Worm (Caenorhabditis elegans) whole organism, young adult: ENCODE data around the gene C56G2.9.

Experiments used
- B0019.2 ChIP-seq: fragments of 200-800 bp; sonication (Bioruptor generic); conservative IDR thresholded peaks from 2 replicates; pipeline ENCODE4 v1.3.6; 2022; ENCODE audit warnings: missing genetic modification reagents, missing genetic modification characterization, missing compliant biosample characterization
- B0035.1 ChIP-seq: sonication (generic microtip); optimal IDR thresholded peaks from 2 replicates; lab custom pipeline; 2016; ENCODE audit warnings: missing genetic modification characterization, mild to moderate bottlenecking, missing compliant biosample characterization, missing genotype, missing genetic modification reagents
- D2030.7 ChIP-seq: fragments of 200-800 bp; sonication (Bioruptor generic); IDR thresholded peaks from 2 replicates; pipeline ENCODE4 v1.3.6; 2022; ENCODE audit warnings: missing genetic modification reagents, missing genetic modification characterization, missing compliant biosample characterization
- F10E7.11 ChIP-seq: sonication (generic microtip); optimal IDR thresholded peaks from 2 replicates; lab custom pipeline; 2017; ENCODE audit warnings: mild to moderate bottlenecking, missing genetic modification characterization, moderate library complexity, missing compliant biosample characterization
- F33H1.4 ChIP-seq: fragments of 200-800 bp; sonication (Bioruptor generic); IDR thresholded peaks from 2 replicates; pipeline ENCODE4 v1.3.6; 2022; ENCODE audit warnings: missing genetic modification reagents, missing genetic modification characterization, missing compliant biosample characterization
- F37B4.10 ChIP-seq: fragments of 200-800 bp; sonication (Bioruptor generic); IDR thresholded peaks from 2 replicates; pipeline ENCODE4 v1.3.6; 2022; ENCODE audit warnings: missing genetic modification characterization, missing compliant biosample characterization
- Y53F4B.3 ChIP-seq: fragments of 200-800 bp; sonication (Bioruptor generic); IDR thresholded peaks from 2 replicates; pipeline ENCODE4 v1.3.6; 2022; ENCODE audit warnings: missing genetic modification reagents, missing genetic modification characterization, missing compliant biosample characterization
- Y67H2A.10 ChIP-seq: fragments of 200-800 bp; sonication (Bioruptor generic); conservative IDR thresholded peaks from 2 replicates; pipeline ENCODE4 v1.3.6; 2022; ENCODE audit warnings: missing genetic modification reagents, missing genetic modification characterization, missing compliant biosample characterization
- ZK185.1 ChIP-seq: sonication (generic microtip); optimal IDR thresholded peaks from 2 replicates; lab custom pipeline; 2016; ENCODE audit warnings: mild to moderate bottlenecking, missing genetic modification characterization, missing compliant biosample characterization; ENCODE audit not compliant: poor library complexity, severe bottlenecking
- akir-1 ChIP-seq: fragments of 200-800 bp; sonication (Bioruptor generic); optimal IDR thresholded peaks from 2 replicates; lab custom pipeline; 2018; ENCODE audit warnings: mild to moderate bottlenecking, missing genetic modification characterization, moderate library complexity, missing compliant biosample characterization
- aptf-3 ChIP-seq: fragments of 200-800 bp; sonication (Bioruptor generic); IDR thresholded peaks from 2 replicates; pipeline ENCODE4 v1.3.6; 2022; ENCODE audit warnings: missing genetic modification characterization, missing compliant biosample characterization
- atf-7 ChIP-seq: sonication (generic microtip); optimal IDR thresholded peaks from 2 replicates; lab custom pipeline; 2017; ENCODE audit warnings: mild to moderate bottlenecking, missing genetic modification characterization, missing compliant biosample characterization
- athp-1 ChIP-seq: sonication (generic microtip); optimal IDR thresholded peaks from 2 replicates; lab custom pipeline; 2017; ENCODE audit warnings: mild to moderate bottlenecking, missing genetic modification characterization, missing compliant biosample characterization
- attf-5 ChIP-seq: fragments of 200-800 bp; sonication (Bioruptor generic); optimal IDR thresholded peaks from 2 replicates; lab custom pipeline; 2018; ENCODE audit warnings: mild to moderate bottlenecking, missing genetic modification characterization, missing compliant biosample characterization
- cebp-1 ChIP-seq, 2 experiments: fragments of 200-800 bp in 1 of 2; sonication (Bioruptor generic) in 1 of 2; sonication (generic microtip) in 1 of 2; IDR thresholded peaks in 1 of 2; optimal IDR thresholded peaks in 1 of 2; 2 replicates each; pipeline versions ENCODE4 v1.3.6 to Lab custom; 2017 to 2022; ENCODE audit warnings: missing compliant biosample characterization in 2 of 2, missing genetic modification characterization in 2 of 2, mild to moderate bottlenecking in 1 of 2, missing genetic modification reagents in 1 of 2, moderate library complexity in 1 of 2
- ceh-100 ChIP-seq: fragments of 200-800 bp; sonication (Bioruptor generic); IDR thresholded peaks from 2 replicates; pipeline ENCODE4 v1.3.6; 2022; ENCODE audit warnings: missing genetic modification reagents, missing genetic modification characterization, missing compliant biosample characterization
- ceh-40 ChIP-seq: fragments of 200-800 bp; sonication (Bioruptor generic); IDR thresholded peaks from 2 replicates; pipeline ENCODE4 v1.3.6; 2022; ENCODE audit warnings: missing genetic modification characterization, missing compliant biosample characterization
- ceh-58 ChIP-seq: fragments of 200-800 bp; sonication (Bioruptor generic); IDR thresholded peaks from 2 replicates; pipeline ENCODE4 v1.3.6; 2022; ENCODE audit warnings: missing genetic modification characterization, missing compliant biosample characterization
- ceh-79 ChIP-seq: sonication (generic microtip); optimal IDR thresholded peaks from 2 replicates; lab custom pipeline; 2017; ENCODE audit warnings: mild to moderate bottlenecking, missing genetic modification characterization, missing compliant biosample characterization
- chd-7 ChIP-seq: sonication (generic microtip); optimal IDR thresholded peaks from 2 replicates; lab custom pipeline; 2016; ENCODE audit warnings: mild to moderate bottlenecking, missing genetic modification characterization, moderate library complexity, missing compliant biosample characterization
- dpl-1 ChIP-seq: fragments of 150-350 bp; optimal IDR thresholded peaks from 2 replicates; lab custom pipeline; 2014; ENCODE audit warnings: missing biosample characterization, missing genetic modification reagents, missing genetic modification characterization
- egl-44 ChIP-seq: fragments of 200-800 bp; sonication (Bioruptor generic); IDR thresholded peaks from 2 replicates; pipeline ENCODE4 v1.3.6; 2022; ENCODE audit warnings: missing genetic modification reagents, missing genetic modification characterization, missing compliant biosample characterization
- fkh-3 ChIP-seq: sonication (generic microtip); optimal IDR thresholded peaks from 2 replicates; lab custom pipeline; 2016; ENCODE audit warnings: mild to moderate bottlenecking, missing genetic modification characterization, missing compliant biosample characterization
- hlh-12 ChIP-seq: sonication (generic microtip); optimal IDR thresholded peaks from 2 replicates; lab custom pipeline; 2016; ENCODE audit warnings: missing genetic modification characterization, missing compliant biosample characterization
- hmg-1.2 ChIP-seq: fragments of 200-800 bp; sonication (Bioruptor generic); IDR thresholded peaks from 2 replicates; pipeline ENCODE4 v1.3.6; 2022; ENCODE audit warnings: missing genetic modification reagents, missing genetic modification characterization, missing compliant biosample characterization
- hmg-20 ChIP-seq: fragments of 200-800 bp; sonication (Bioruptor generic); IDR thresholded peaks from 2 replicates; pipeline ENCODE4 v1.3.6; 2022; ENCODE audit warnings: missing genetic modification reagents, missing genetic modification characterization, missing compliant biosample characterization
- lag-1 ChIP-seq: fragments of 200-800 bp; sonication (Bioruptor generic); IDR thresholded peaks from 2 replicates; pipeline ENCODE4 v1.3.6; 2022; ENCODE audit warnings: missing genetic modification reagents, missing genetic modification characterization, missing compliant biosample characterization
- let-526 ChIP-seq: fragments of 200-800 bp; sonication (Bioruptor generic); IDR thresholded peaks from 2 replicates; pipeline ENCODE4 v1.3.6; 2022; ENCODE audit warnings: missing genetic modification reagents, missing genetic modification characterization, missing compliant biosample characterization
- let-607 ChIP-seq, 2 experiments: fragments of 200-800 bp in 1 of 2; sonication (Bioruptor generic) in 1 of 2; sonication (generic microtip) in 1 of 2; optimal IDR thresholded peaks; 2 replicates each; lab custom pipeline; 2016 to 2018; ENCODE audit warnings: mild to moderate bottlenecking in 2 of 2, missing compliant biosample characterization in 2 of 2, missing genetic modification characterization in 2 of 2, moderate library complexity in 2 of 2, missing genotype in 1 of 2
- lir-1 ChIP-seq: fragments of 200-800 bp; sonication (Bioruptor generic); conservative IDR thresholded peaks from 2 replicates; pipeline ENCODE4 v1.3.6; 2022; ENCODE audit warnings: missing genetic modification reagents, missing genetic modification characterization, missing compliant biosample characterization
- lsl-1 ChIP-seq: fragments of 200-800 bp; sonication (Bioruptor generic); optimal IDR thresholded peaks from 2 replicates; lab custom pipeline; 2018; ENCODE audit warnings: mild to moderate bottlenecking, missing genetic modification characterization, moderate library complexity, missing compliant biosample characterization
- madf-8 ChIP-seq: fragments of 200-800 bp; sonication (Bioruptor generic); conservative IDR thresholded peaks from 2 replicates; pipeline ENCODE4 v1.3.6; 2022; ENCODE audit warnings: missing genetic modification reagents, missing genetic modification characterization, missing compliant biosample characterization
- mes-4 ChIP-seq: sonication (generic microtip); optimal IDR thresholded peaks from 2 replicates; lab custom pipeline; 2016; ENCODE audit warnings: missing genotype, missing genetic modification characterization, missing compliant biosample characterization
- nhr-120 ChIP-seq: fragments of 200-800 bp; sonication (Bioruptor generic); IDR thresholded peaks from 2 replicates; pipeline ENCODE4 v1.3.6; 2022; ENCODE audit warnings: missing genetic modification characterization, missing compliant biosample characterization
- nhr-27 ChIP-seq: fragments of 200-800 bp; sonication (Bioruptor generic); optimal IDR thresholded peaks from 2 replicates; lab custom pipeline; 2018; ENCODE audit warnings: mild to moderate bottlenecking, missing genetic modification characterization, moderate library complexity, missing compliant biosample characterization
- nhr-80 ChIP-seq: sonication (generic microtip); optimal IDR thresholded peaks from 2 replicates; lab custom pipeline; 2016; ENCODE audit warnings: missing genetic modification characterization, missing compliant biosample characterization
- nhr-90 ChIP-seq: sonication (generic microtip); optimal IDR thresholded peaks from 2 replicates; lab custom pipeline; 2016; ENCODE audit warnings: missing genotype, mild to moderate bottlenecking, missing genetic modification characterization, missing compliant biosample characterization
- pbrm-1 ChIP-seq: fragments of 200-800 bp; sonication (Bioruptor generic); IDR thresholded peaks from 2 replicates; pipeline ENCODE4 v1.3.6; 2022; ENCODE audit warnings: missing genetic modification reagents, missing genetic modification characterization, missing compliant biosample characterization
- repo-1 ChIP-seq: sonication (generic microtip); optimal IDR thresholded peaks from 2 replicates; lab custom pipeline; 2017; ENCODE audit warnings: mild to moderate bottlenecking, missing genetic modification characterization, missing compliant biosample characterization
- sdz-38 ChIP-seq: sonication (generic microtip); optimal IDR thresholded peaks from 2 replicates; lab custom pipeline; 2016; ENCODE audit warnings: missing genotype, missing genetic modification characterization, missing compliant biosample characterization
- snpc-3.4 ChIP-seq: sonication (generic microtip); optimal IDR thresholded peaks from 2 replicates; lab custom pipeline; 2017; ENCODE audit warnings: missing genetic modification characterization, mild to moderate bottlenecking, missing compliant biosample characterization, antibody characterized with exemption, moderate library complexity, missing genotype, missing genetic modification reagents
- snpc-4 ChIP-seq, 5 experiments: fragments of 150-350 bp in 1 of 5; sonication (generic microtip) in 4 of 5; optimal IDR thresholded peaks; 2 replicates each; lab custom pipeline; 2014 to 2018; ENCODE audit warnings: missing genetic modification characterization in 5 of 5, missing biosample characterization in 3 of 5, antibody characterized with exemption in 2 of 5, mild to moderate bottlenecking in 2 of 5, missing compliant biosample characterization in 2 of 5, missing genotype in 2 of 5, moderate library complexity in 2 of 5, missing genetic modification reagents in 1 of 5
- tbp1 ChIP-seq: fragments of 200-800 bp; sonication (Bioruptor generic); optimal IDR thresholded peaks from 2 replicates; lab custom pipeline; 2018; ENCODE audit warnings: mild to moderate bottlenecking, missing genetic modification characterization, missing compliant biosample characterization
- unc-62 ChIP-seq: fragments of 150-350 bp; optimal IDR thresholded peaks from 2 replicates; lab custom pipeline; 2014; ENCODE audit warnings: missing biosample characterization, missing genetic modification reagents, missing genetic modification characterization
- zfh-2 ChIP-seq: fragments of 200-800 bp; sonication (Bioruptor generic); conservative IDR thresholded peaks from 2 replicates; pipeline ENCODE4 v1.3.6; 2022; ENCODE audit warnings: missing genetic modification reagents, missing genetic modification characterization, missing compliant biosample characterization
- zim-3 ChIP-seq: sonication (generic microtip); optimal IDR thresholded peaks from 2 replicates; lab custom pipeline; 2017; ENCODE audit warnings: mild to moderate bottlenecking, missing genetic modification characterization, moderate library complexity, missing compliant biosample characterization
- ztf-25 ChIP-seq: fragments of 200-800 bp; sonication (Bioruptor generic); IDR thresholded peaks from 2 replicates; pipeline ENCODE4 v1.3.6; 2022; ENCODE audit warnings: missing genetic modification reagents, missing genetic modification characterization, missing compliant biosample characterization
- ztf-3 ChIP-seq: fragments of 200-800 bp; sonication (Bioruptor generic); optimal IDR thresholded peaks from 2 replicates; lab custom pipeline; 2018; ENCODE audit warnings: mild to moderate bottlenecking, missing genetic modification characterization, missing compliant biosample characterization

C56G2.9 gene

ce11 chrIII:6344737-6345136 is 1.6 kb upstream of the C56G2.9 start:
- peak; percentile 76 for TF ChIP-seq attf-5 (GFP tag; lab: Kevin White, UChicago)
- no peak for TF ChIP-seq ceh-79
- TF ChIP-seq F10E7.11 (tag; lab: Kevin White, UChicago) = no peak
- no peak for TF ChIP-seq ceh-58 (GFP tag; lab: Robert Waterston, UW)
- TF ChIP-seq nhr-120 = no peak
- no peak for TF ChIP-seq egl-44 (GFP tag; lab: Robert Waterston, UW)
- TF ChIP-seq Y67H2A.10 (GFP tag; lab: Robert Waterston, UW) = no peak
- TF ChIP-seq let-607 (tag; optimal IDR thresholded peaks at IDR 0.05; lab: Kevin White, UChicago) = peak in 1 of 2 experiments; percentile 11
- peak; percentile 63 for TF ChIP-seq repo-1 (tag; lab: Kevin White, UChicago)
- TF ChIP-seq let-526 (GFP tag; lab: Robert Waterston, UW) = peak; percentile 61; the same call in 1 of the 2 replicates
- no peak for TF ChIP-seq zfh-2 (GFP tag; lab: Robert Waterston, UW)
- 0 out of 2 replicates have a peak, but pooled peaks have one; percentile 15 for TF ChIP-seq ceh-100 (GFP tag; lab: Robert Waterston, UW)
- TF ChIP-seq nhr-80 (tag; lab: Kevin White, UChicago) = peak; percentile 47
- TF ChIP-seq ztf-25 = no peak
- TF ChIP-seq chd-7 (tag; lab: Kevin White, UChicago) = peak; percentile 47
- TF ChIP-seq Y53F4B.3 = no peak
- no peak for TF ChIP-seq zim-3 (tag; lab: Kevin White, UChicago)
- TF ChIP-seq B0035.1 (tag; lab: Kevin White, UChicago) = no peak
- TF ChIP-seq atf-7 (tag; lab: Kevin White, UChicago) = peak; percentile 12
- peak; percentile 17 for TF ChIP-seq dpl-1 (GFP tag; lab: Kevin White, UChicago)
- peak; percentile 57 for TF ChIP-seq B0019.2 (GFP tag; lab: Robert Waterston, UW)
- 0 out of 2 replicates have a peak, but pooled peaks have one; percentile 9 for TF ChIP-seq ceh-40 (GFP tag; lab: Robert Waterston, UW)
- no peak for TF ChIP-seq aptf-3 (GFP tag; lab: Robert Waterston, UW)
- peak; percentile 92 for TF ChIP-seq lsl-1 (GFP tag; lab: Kevin White, UChicago)
- no peak for TF ChIP-seq fkh-3 (tag; lab: Kevin White, UChicago)
- TF ChIP-seq pbrm-1 = peak; percentile 83
- TF ChIP-seq mes-4 (tag; lab: Kevin White, UChicago) = no peak
- no peak for TF ChIP-seq ztf-3
- no peak for TF ChIP-seq snpc-3.4 (tag; lab: Kevin White, UChicago)
- no peak for TF ChIP-seq unc-62 (GFP tag; lab: Kevin White, UChicago)
- no peak for TF ChIP-seq akir-1
- TF ChIP-seq ZK185.1 (tag; lab: Kevin White, UChicago) = peak; percentile 71
- no peak for TF ChIP-seq snpc-4 (GFP tag; optimal IDR thresholded peaks at IDR 0.05; lab: Kevin White, UChicago)
- peak in 3 of 4 experiments; percentile 52 to 81 (median 62) for TF ChIP-seq snpc-4 (tag; optimal IDR thresholded peaks at IDR 0.05; lab: Kevin White, UChicago)
- no peak for TF ChIP-seq cebp-1 (GFP tag; IDR thresholded peaks at IDR 0.05; lab: Robert Waterston, UW)
- peak; percentile 74 for TF ChIP-seq cebp-1 (tag; optimal IDR thresholded peaks at IDR 0.05; lab: Kevin White, UChicago)
- no peak for TF ChIP-seq F37B4.10 (GFP tag; lab: Robert Waterston, UW)
- TF ChIP-seq F33H1.4 = peak; percentile 61
- peak; percentile 97 for TF ChIP-seq hmg-1.2
- no peak for TF ChIP-seq nhr-90 (tag; lab: Kevin White, UChicago)
- TF ChIP-seq D2030.7 (GFP tag; lab: Robert Waterston, UW) = peak; percentile 85
- TF ChIP-seq lir-1 (GFP tag; lab: Robert Waterston, UW) = peak; percentile 57; the same call in 1 of the 2 replicates
- no peak; the same call in 1 of the 2 replicates for TF ChIP-seq madf-8 (GFP tag; lab: Robert Waterston, UW)
- peak; percentile 57 for TF ChIP-seq tbp1 (GFP tag; lab: Kevin White, UChicago)
- no peak for TF ChIP-seq sdz-38 (tag; lab: Kevin White, UChicago)
- TF ChIP-seq hlh-12 (tag; lab: Kevin White, UChicago) = no peak
- TF ChIP-seq lag-1 (GFP tag; lab: Robert Waterston, UW) = no peak
- no peak for TF ChIP-seq nhr-27
- peak; percentile 69 for TF ChIP-seq athp-1
- no peak for TF ChIP-seq hmg-20 (GFP tag; lab: Robert Waterston, UW)
